Fruit fly (Drosophila melanogaster) whole organism, embryonic: ENCODE data around the gene Oatp30B.

Source experiments
- Aef1 ChIP-seq: fragments of 200-800 bp; sonication (Bioruptor generic); IDR thresholded peaks from 3 replicates; pipeline ENCODE4 v1.3.6; 2022; ENCODE audit warnings: missing biosample characterization, missing genetic modification characterization
- Awh ChIP-seq: fragments of 200-800 bp; sonication (Bioruptor generic); IDR thresholded peaks from 2 replicates; pipeline ENCODE4, ENCODE4 v1.3.6; 2022; ENCODE audit warnings: missing biosample characterization, missing genetic modification characterization
- Bteb2 ChIP-seq: fragments of 200-800 bp; sonication (Bioruptor generic); optimal IDR thresholded peaks from 2 replicates; lab custom pipeline; 2016; ENCODE audit warnings: missing biosample characterization, missing genetic modification characterization
- CG1024 ChIP-seq: fragments of 200-800 bp; sonication (Bioruptor generic); IDR thresholded peaks from 2 replicates; pipeline ENCODE4 v1.3.6; 2022; ENCODE audit warnings: missing biosample characterization, missing genetic modification characterization
- CG11398 ChIP-seq: fragments of 200-800 bp; sonication (Bioruptor generic); optimal IDR thresholded peaks from 2 replicates; lab custom pipeline; 2016; ENCODE audit warnings: missing biosample characterization, missing genetic modification characterization
- CG13123 ChIP-seq: fragments of 200-800 bp; sonication (Bioruptor generic); optimal IDR thresholded peaks from 2 replicates; lab custom pipeline; 2016; ENCODE audit warnings: missing biosample characterization, missing genetic modification characterization
- CG13424 ChIP-seq: fragments of 200-800 bp; sonication (Bioruptor generic); optimal IDR thresholded peaks from 2 replicates; lab custom pipeline; 2019; ENCODE audit warnings: missing biosample characterization, mild to moderate bottlenecking, missing genetic modification characterization, moderate library complexity
- CG13775 ChIP-seq: fragments of 200-800 bp; sonication (Bioruptor generic); optimal IDR thresholded peaks from 3 replicates; lab custom pipeline; 2017; ENCODE audit warnings: missing biosample characterization, mild to moderate bottlenecking, missing genetic modification characterization
- CG16779 ChIP-seq: fragments of 200-800 bp; sonication (Bioruptor generic); IDR thresholded peaks from 2 replicates; pipeline ENCODE4 v1.3.6; 2022; ENCODE audit warnings: missing biosample characterization, missing genetic modification characterization
- CG18011 ChIP-seq: fragments of 200-800 bp; sonication (Bioruptor generic); optimal IDR thresholded peaks from 2 replicates; lab custom pipeline; 2017; ENCODE audit warnings: missing biosample characterization, missing genetic modification characterization, mild to moderate bottlenecking, moderate library complexity, missing genotype
- CG1832 ChIP-seq: fragments of 200-800 bp; sonication (Bioruptor generic); optimal IDR thresholded peaks from 2 replicates; lab custom pipeline; 2017; ENCODE audit warnings: missing biosample characterization, mild to moderate bottlenecking, missing genetic modification characterization, inconsistent platforms
- CG18619 ChIP-seq: fragments of 200-800 bp; sonication (Bioruptor generic); optimal IDR thresholded peaks from 3 replicates; lab custom pipeline; 2017; ENCODE audit warnings: missing biosample characterization, mild to moderate bottlenecking, missing genetic modification characterization
- CG2129 ChIP-seq: fragments of 200-800 bp; sonication (Bioruptor generic); IDR thresholded peaks from 2 replicates; pipeline ENCODE4 v1.3.6; 2022; ENCODE audit warnings: missing biosample characterization, missing genetic modification characterization; ENCODE audit not compliant: partially characterized antibody
- CG2678 ChIP-seq: fragments of 200-800 bp; sonication (Bioruptor generic); optimal IDR thresholded peaks from 3 replicates; lab custom pipeline; 2019; ENCODE audit warnings: missing biosample characterization, mild to moderate bottlenecking, missing genetic modification characterization, moderate library complexity
- CG32532 ChIP-seq: fragments of 200-800 bp; sonication (Bioruptor generic); IDR thresholded peaks from 2 replicates; pipeline ENCODE4 v1.3.6; 2022; ENCODE audit warnings: missing biosample characterization, missing genetic modification characterization
- CG34224 ChIP-seq: fragments of 200-800 bp; sonication (Bioruptor generic); IDR thresholded peaks from 3 replicates; pipeline ENCODE4 v1.3.6; 2022; ENCODE audit warnings: missing biosample characterization, missing genetic modification characterization; ENCODE audit not compliant: partially characterized antibody
- CG3847 ChIP-seq: fragments of 200-800 bp; sonication (Bioruptor generic); IDR thresholded peaks from 2 replicates; pipeline ENCODE4 v1.3.6; 2022; ENCODE audit warnings: missing biosample characterization, missing genetic modification characterization
- CG5180 ChIP-seq: fragments of 200-800 bp; sonication (Bioruptor generic); optimal IDR thresholded peaks from 3 replicates; lab custom pipeline; 2017; ENCODE audit warnings: missing biosample characterization, missing genetic modification characterization, mild to moderate bottlenecking, moderate library complexity, missing genetic modification reagents
- CG6765 ChIP-seq: fragments of 200-800 bp; sonication (Bioruptor generic); optimal IDR thresholded peaks from 3 replicates; lab custom pipeline; 2017; ENCODE audit warnings: missing biosample characterization, mild to moderate bottlenecking, missing genetic modification characterization
- CG7271 ChIP-seq: fragments of 200-800 bp; sonication (Bioruptor generic); optimal IDR thresholded peaks from 2 replicates; lab custom pipeline; 2018; ENCODE audit warnings: missing biosample characterization, mild to moderate bottlenecking, missing genetic modification characterization, moderate library complexity
- CG8281 ChIP-seq: fragments of 200-800 bp; sonication (Bioruptor generic); optimal IDR thresholded peaks from 2 replicates; lab custom pipeline; 2018; ENCODE audit warnings: missing biosample characterization, mild to moderate bottlenecking, missing genetic modification characterization, moderate library complexity
- CG8924 ChIP-seq: fragments of 200-800 bp; optimal IDR thresholded peaks from 3 replicates; lab custom pipeline; 2019; ENCODE audit warnings: missing biosample characterization, mild to moderate bottlenecking, missing genetic modification characterization, moderate library complexity
- Max ChIP-seq: fragments of 200-800 bp; sonication (Bioruptor generic); optimal IDR thresholded peaks from 2 replicates; lab custom pipeline; 2016; ENCODE audit warnings: missing biosample characterization, mild to moderate bottlenecking, missing genetic modification characterization
- Myb ChIP-seq: fragments of 200-800 bp; sonication (Bioruptor generic); optimal IDR thresholded peaks from 2 replicates; lab custom pipeline; 2016; ENCODE audit warnings: missing biosample characterization, missing genetic modification characterization
- NC2β ChIP-seq: fragments of 200-800 bp; sonication (Bioruptor generic); optimal IDR thresholded peaks from 2 replicates; lab custom pipeline; 2016; ENCODE audit warnings: missing biosample characterization, missing genetic modification characterization
- NK7.1 ChIP-seq: fragments of 200-800 bp; sonication (Bioruptor generic); optimal IDR thresholded peaks from 3 replicates; lab custom pipeline; 2016; ENCODE audit warnings: missing biosample characterization, missing genetic modification characterization
- Neu2 ChIP-seq: fragments of 200-800 bp; sonication (Bioruptor generic); optimal IDR thresholded peaks from 3 replicates; lab custom pipeline; 2016; ENCODE audit warnings: missing biosample characterization, missing genetic modification characterization, borderline replicate concordance
- NfI ChIP-seq: fragments of 200-800 bp; sonication (Bioruptor generic); optimal IDR thresholded peaks from 3 replicates; lab custom pipeline; 2018; ENCODE audit warnings: missing biosample characterization, mild to moderate bottlenecking, missing genetic modification characterization, moderate library complexity
- TFAM ChIP-seq: fragments of 200-800 bp; sonication (Bioruptor generic); optimal IDR thresholded peaks from 2 replicates; lab custom pipeline; 2017; ENCODE audit warnings: missing biosample characterization, missing genetic modification characterization, inconsistent platforms
- Usf ChIP-seq: fragments of 200-800 bp; sonication (Bioruptor generic); optimal IDR thresholded peaks from 2 replicates; lab custom pipeline; 2017; ENCODE audit warnings: missing genotype, missing biosample characterization, missing genetic modification characterization
- ara ChIP-seq: fragments of 200-800 bp; sonication (Bioruptor generic); IDR thresholded peaks from 2 replicates; pipeline ENCODE4 v1.3.6; 2022; ENCODE audit warnings: missing biosample characterization, missing genetic modification characterization
- bowl ChIP-seq: fragments of 200-800 bp; sonication (Bioruptor generic); IDR thresholded peaks from 2 replicates; pipeline ENCODE4 v1.3.6; 2022; ENCODE audit warnings: missing biosample characterization, missing genetic modification characterization
- br ChIP-seq: fragments of >200 bp; optimal IDR thresholded peaks from 2 replicates; lab custom pipeline; 2017
- cato ChIP-seq: fragments of 200-800 bp; sonication (Bioruptor generic); optimal IDR thresholded peaks from 2 replicates; lab custom pipeline; 2016; ENCODE audit warnings: missing biosample characterization, missing genetic modification characterization, borderline replicate concordance
- corto ChIP-seq: fragments of 200-800 bp; sonication (Bioruptor generic); optimal IDR thresholded peaks from 2 replicates; lab custom pipeline; 2016; ENCODE audit warnings: missing biosample characterization, mild to moderate bottlenecking, missing genetic modification characterization, moderate library complexity
- croc ChIP-seq: fragments of 200-800 bp; sonication (Bioruptor generic); conservative IDR thresholded peaks from 3 replicates; pipeline ENCODE4 v1.3.6; 2022; ENCODE audit warnings: missing biosample characterization, missing genetic modification characterization
- danr ChIP-seq: fragments of 200-800 bp; sonication (Bioruptor generic); IDR thresholded peaks from 2 replicates; pipeline ENCODE4 v1.3.6; 2022; ENCODE audit warnings: missing biosample characterization, missing genetic modification characterization
- dati ChIP-seq: fragments of 200-800 bp; sonication (Bioruptor generic); IDR thresholded peaks from 2 replicates; pipeline ENCODE4 v1.3.6; 2022; ENCODE audit warnings: missing biosample characterization, missing genetic modification characterization
- fd3F ChIP-seq: fragments of 200-800 bp; sonication (Bioruptor generic); optimal IDR thresholded peaks from 2 replicates; lab custom pipeline; 2018; ENCODE audit warnings: missing biosample characterization, mild to moderate bottlenecking, missing genetic modification characterization, moderate library complexity
- fru ChIP-seq: fragments of >200 bp; optimal IDR thresholded peaks from 2 replicates; lab custom pipeline; 2017
- grn ChIP-seq: fragments of 200-800 bp; sonication (Bioruptor generic); optimal IDR thresholded peaks from 3 replicates; lab custom pipeline; 2017; ENCODE audit warnings: missing biosample characterization, missing genetic modification characterization
- gsb ChIP-seq: fragments of 200-800 bp; sonication (Bioruptor generic); IDR thresholded peaks from 2 replicates; pipeline ENCODE4 v1.3.6; 2022; ENCODE audit warnings: missing biosample characterization, missing genetic modification characterization
- knrl ChIP-seq: fragments of 200-800 bp; sonication (Bioruptor generic); IDR thresholded peaks from 3 replicates; pipeline ENCODE4 v1.3.6; 2022; ENCODE audit warnings: missing biosample characterization, missing genetic modification characterization; ENCODE audit not compliant: partially characterized antibody
- nom ChIP-seq: fragments of 200-800 bp; sonication (Bioruptor generic); optimal IDR thresholded peaks from 2 replicates; lab custom pipeline; 2017; ENCODE audit warnings: missing biosample characterization, missing genetic modification characterization, mild to moderate bottlenecking, moderate library complexity, missing genetic modification reagents
- sna ChIP-seq: fragments of 200-800 bp; sonication (Bioruptor generic); IDR thresholded peaks from 2 replicates; pipeline ENCODE4 v1.3.6; 2022; ENCODE audit warnings: missing biosample characterization, missing genetic modification characterization; ENCODE audit not compliant: partially characterized antibody
- sr ChIP-seq: fragments of 200-800 bp; sonication (Bioruptor generic); IDR thresholded peaks from 3 replicates; pipeline ENCODE4 v1.3.6; 2022; ENCODE audit warnings: missing biosample characterization, missing genetic modification characterization
- tin ChIP-seq: fragments of 200-800 bp; sonication (Bioruptor generic); optimal IDR thresholded peaks from 3 replicates; lab custom pipeline; 2016; ENCODE audit warnings: missing biosample characterization, missing genetic modification characterization
- unc-4 ChIP-seq: fragments of 200-800 bp; sonication (Bioruptor generic); IDR thresholded peaks from 2 replicates; pipeline ENCODE4 v1.3.6; 2022; ENCODE audit warnings: missing biosample characterization, missing genetic modification characterization; ENCODE audit not compliant: partially characterized antibody
- vfl ChIP-seq: fragments of 200-800 bp; sonication (Bioruptor generic); optimal IDR thresholded peaks from 2 replicates; lab custom pipeline; 2016; ENCODE audit warnings: missing biosample characterization, missing genetic modification characterization

Gene Oatp30B

DNA sequence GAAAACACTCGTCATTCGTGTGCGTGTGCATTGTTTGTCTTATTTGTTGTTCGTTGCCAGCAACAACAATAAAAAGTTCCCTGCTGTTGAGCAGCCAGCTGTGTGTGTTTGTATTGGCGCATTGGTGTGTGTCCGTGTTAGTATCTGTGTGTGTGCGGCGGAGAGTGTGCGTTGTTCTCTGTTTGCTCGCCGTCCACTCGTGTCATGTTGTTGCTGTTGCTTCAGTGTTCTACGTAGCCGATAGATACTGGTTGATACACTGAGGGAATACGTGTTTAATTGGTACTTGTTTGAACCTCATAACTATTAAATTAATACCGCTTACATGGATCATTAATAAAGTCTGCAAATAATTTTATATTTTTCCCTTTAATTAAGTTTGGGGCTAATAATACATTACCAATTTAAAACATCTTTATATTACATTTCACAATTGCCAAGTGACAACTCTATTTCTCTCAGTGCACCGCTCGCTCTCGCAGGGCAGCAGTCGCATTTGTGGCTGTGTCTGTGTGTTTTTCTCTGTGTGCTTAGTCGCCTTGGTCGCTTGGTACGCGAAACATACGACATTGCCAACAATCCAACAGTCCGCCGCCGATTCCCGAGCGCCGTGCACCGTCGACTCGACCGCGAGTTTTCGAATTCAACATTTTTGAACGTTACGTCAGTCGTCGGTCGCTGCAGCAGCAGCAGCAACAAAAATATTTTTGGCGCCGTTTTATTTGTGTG is 47.5 kb downstream of the Oatp30B start, which contains the start of gene brwl (continued):
- TF ChIP-seq Max (GFP tag; lab: Kevin White, UChicago), result peak; percentile 99
- TF ChIP-seq Aef1 (GFP tag; lab: Robert Waterston, UW), result peak; percentile 98
- TF ChIP-seq vfl (GFP tag; lab: Kevin White, UChicago), result peak; percentile 96
- TF ChIP-seq CG2678, result peak; percentile 100
- TF ChIP-seq CG1024 (GFP tag; lab: Robert Waterston, UW), result peak; percentile 92
- TF ChIP-seq nom (GFP tag; lab: Kevin White, UChicago), result peak; percentile 93
- TF ChIP-seq Neu2 (GFP tag; lab: Kevin White, UChicago), result peak; percentile 93
- peak; percentile 97 for TF ChIP-seq Usf
- no peak for TF ChIP-seq CG1832
- 0 out of 3 replicates have a peak, but pooled peaks have one; percentile 29 for TF ChIP-seq knrl (GFP tag; lab: Robert Waterston, UW)
- TF ChIP-seq CG32532, result peak; percentile 98
- peak; percentile 85; the same call in 2 of the 3 replicates for TF ChIP-seq sr (GFP tag; lab: Robert Waterston, UW)
- TF ChIP-seq NC2β (GFP tag; lab: Kevin White, UChicago), result peak; percentile 98
- TF ChIP-seq NK7.1 (GFP tag; lab: Kevin White, UChicago), result peak; percentile 96
- TF ChIP-seq bowl (GFP tag; lab: Robert Waterston, UW), result peak; percentile 94
- peak; percentile 98 for TF ChIP-seq CG18619 (GFP tag; lab: Kevin White, UChicago)
- TF ChIP-seq CG11398 (GFP tag; lab: Kevin White, UChicago), result peak; percentile 98
- no peak for TF ChIP-seq fru
- peak; percentile 97 for TF ChIP-seq CG13123
- peak; percentile 98 for TF ChIP-seq CG3847 (GFP tag; lab: Robert Waterston, UW)
- peak; percentile 99 for TF ChIP-seq danr
- peak; percentile 99 for TF ChIP-seq CG13775
- TF ChIP-seq CG16779, result peak; percentile 95
- TF ChIP-seq br (lab: Kevin White, UChicago), result no peak
- peak; percentile 96 for TF ChIP-seq gsb (GFP tag; lab: Robert Waterston, UW)
- TF ChIP-seq CG13424 (tag; lab: Kevin White, UChicago), result peak; percentile 99
- peak; percentile 94 for TF ChIP-seq corto (GFP tag; lab: Kevin White, UChicago)
- peak; percentile 98 for TF ChIP-seq NfI (GFP tag; lab: Kevin White, UChicago)
- peak; percentile 86 for TF ChIP-seq dati (GFP tag; lab: Robert Waterston, UW)
- peak; percentile 93 for TF ChIP-seq TFAM (GFP tag; lab: Kevin White, UChicago)
- peak; percentile 91 for TF ChIP-seq grn (GFP tag; lab: Kevin White, UChicago)
- TF ChIP-seq sna (GFP tag; lab: Robert Waterston, UW), result no peak
- peak; percentile 98 for TF ChIP-seq cato
- TF ChIP-seq croc (GFP tag; lab: Robert Waterston, UW), result peak; percentile 98
- TF ChIP-seq CG5180, result peak; percentile 93
- TF ChIP-seq CG8281, result peak; percentile 94
- TF ChIP-seq CG2129 (GFP tag; lab: Robert Waterston, UW), result no peak
- peak; percentile 98 for TF ChIP-seq Awh (GFP tag; lab: Robert Waterston, UW)
- TF ChIP-seq CG7271 (tag; lab: Kevin White, UChicago), result peak; percentile 97
- peak; percentile 99 for TF ChIP-seq CG8924 (tag; lab: Kevin White, UChicago)
- peak; percentile 91 for TF ChIP-seq CG18011
- TF ChIP-seq tin (GFP tag; lab: Kevin White, UChicago), result peak; percentile 99
- 0 out of 2 replicates have a peak, but pooled peaks have one; percentile 11 for TF ChIP-seq unc-4 (GFP tag; lab: Robert Waterston, UW)
- peak; percentile 98 for TF ChIP-seq fd3F (GFP tag; lab: Kevin White, UChicago)
- TF ChIP-seq CG6765 (GFP tag; lab: Kevin White, UChicago), result peak; percentile 98
- peak; percentile 87 for TF ChIP-seq Myb (GFP tag; lab: Kevin White, UChicago)
- no peak for TF ChIP-seq CG34224 (GFP tag; lab: Robert Waterston, UW)
- peak; percentile 98 for TF ChIP-seq Bteb2 (GFP tag; lab: Kevin White, UChicago)
- TF ChIP-seq ara (GFP tag; lab: Robert Waterston, UW), result peak; percentile 98
